Worm (Caenorhabditis elegans): ENCODE measurements around the gene tceb-3.
"Not testable (repeated sequence)": the region's sequence is repeated elsewhere in the genome, so short reads cannot be mapped to it uniquely, and the experiment has no call there.

tceb-3 gene

ce11 chrII:10915732-10916131 is 31.5 kb downstream of the tceb-3 start, which contains the start of gene F44F4.9:
Gene F44F4.9, minus strand, starts transcription at chrII:10915832.
- TF ChIP-seq unc-39 (tag; optimal IDR thresholded peaks at IDR 0.05): no peak
- no peak for TF ChIP-seq fkh-2 (tag; optimal IDR thresholded peaks at IDR 0.05)
- TF ChIP-seq nhr-43 (tag; optimal IDR thresholded peaks at IDR 0.05; ENCODE audit: poor library complexity, severe bottlenecking): no peak
- TF ChIP-seq egl-27 (tag; optimal IDR thresholded peaks at IDR 0.05): no peak
- TF ChIP-seq ceh-28 (tag; optimal IDR thresholded peaks at IDR 0.05): no peak
- TF ChIP-seq nhr-76 (tag; optimal IDR thresholded peaks at IDR 0.05): no peak
- no peak for TF ChIP-seq fkh-10 (GFP tag; optimal IDR thresholded peaks at IDR 0.05)

ce11 chrII:10914366-10914765 is 32.9 kb downstream of the tceb-3 start, which contains the start of gene F44F4.15:
Gene F44F4.15, plus strand, starts transcription at chrII:10914666.
- TF ChIP-seq nhr-23 (tag; optimal IDR thresholded peaks at IDR 0.05) (no peak), skn-1 (tag; optimal IDR thresholded peaks at IDR 0.05) (no peak), fkh-10 (GFP tag; optimal IDR thresholded peaks at IDR 0.05) (no peak), sea-2 (GFP tag; optimal IDR thresholded peaks at IDR 0.05) (no peak), eor-1 (tag; optimal IDR thresholded peaks at IDR 0.05) (no peak), nfya-1 (tag; optimal IDR thresholded peaks at IDR 0.05; ENCODE audit: insufficient read depth) (no peak), zag-1 (tag; optimal IDR thresholded peaks at IDR 0.05) (no peak), tbx-2 (tag; optimal IDR thresholded peaks at IDR 0.05) (no peak), ceh-82 (tag; optimal IDR thresholded peaks at IDR 0.05) (no peak), ceh-9 (tag; optimal IDR thresholded peaks at IDR 0.05) (no peak), elt-1 (tag; optimal IDR thresholded peaks at IDR 0.05) (no peak), aly-2 (tag; optimal IDR thresholded peaks at IDR 0.05) (no peak)

ce11 chrII:10912995-10913394 is 34.2 kb downstream of the tceb-3 start:
- no peak for TF ChIP-seq zag-1 (tag; optimal IDR thresholded peaks at IDR 0.05)
- no peak for TF ChIP-seq ceh-82 (tag; optimal IDR thresholded peaks at IDR 0.05)
- TF ChIP-seq elt-1 (tag; optimal IDR thresholded peaks at IDR 0.05): no peak
- no peak for TF ChIP-seq pqm-1 (tag; optimal IDR thresholded peaks at IDR 0.05)
- TF ChIP-seq nhr-12 (tag; optimal IDR thresholded peaks at IDR 0.05): no peak
- no peak for TF ChIP-seq ztf-11 (tag; optimal IDR thresholded peaks at IDR 0.05)
- TF ChIP-seq skn-1 (tag; optimal IDR thresholded peaks at IDR 0.05): no peak
- TF ChIP-seq nhr-28 (tag; optimal IDR thresholded peaks at IDR 0.05): no peak
- no peak for TF ChIP-seq aly-2 (tag; optimal IDR thresholded peaks at IDR 0.05)
- TF ChIP-seq ztf-4 (tag; optimal IDR thresholded peaks at IDR 0.05): no peak
- no peak for TF ChIP-seq nfya-1 (tag; optimal IDR thresholded peaks at IDR 0.05; ENCODE audit: insufficient read depth)
- no peak for TF ChIP-seq nhr-23 (tag; optimal IDR thresholded peaks at IDR 0.05)

ce11 chrII:10910219-10910618 is 37.0 kb downstream of the tceb-3 start, which contains the start of gene sra-11:
Gene sra-11, minus strand, starts transcription at chrII:10910319.
- TF ChIP-seq egl-5 (tag; optimal IDR thresholded peaks at IDR 0.05) (no peak), egl-27 (tag; optimal IDR thresholded peaks at IDR 0.05) (no peak), jun-1 (tag; optimal IDR thresholded peaks at IDR 0.05) (no peak), fos-1 (tag; optimal IDR thresholded peaks at IDR 0.05) (no peak), fkh-2 (tag; optimal IDR thresholded peaks at IDR 0.05) (no peak), ceh-28 (tag; optimal IDR thresholded peaks at IDR 0.05) (no peak), ZK546.5 (tag; optimal IDR thresholded peaks at IDR 0.05) (no peak), elt-1 (tag; optimal IDR thresholded peaks at IDR 0.05) (no peak), pha-4 (tag; optimal IDR thresholded peaks at IDR 0.05) (no peak), elt-3 (tag; optimal IDR thresholded peaks at IDR 0.05) (no peak), mdl-1 (tag; optimal IDR thresholded peaks at IDR 0.05) (no peak)

- not testable (repeated sequence) for TF ChIP-seq nhr-77, R02D3.7, unc-39 (tag; optimal IDR thresholded peaks at IDR 0.05)
These were observed 42.8 kb downstream of the tceb-3 start, which contains the start of gene sra-12 for ce11 chrII:10904379-10904778. Gene sra-12, minus strand, starts transcription at chrII:10904479.

DNA sequence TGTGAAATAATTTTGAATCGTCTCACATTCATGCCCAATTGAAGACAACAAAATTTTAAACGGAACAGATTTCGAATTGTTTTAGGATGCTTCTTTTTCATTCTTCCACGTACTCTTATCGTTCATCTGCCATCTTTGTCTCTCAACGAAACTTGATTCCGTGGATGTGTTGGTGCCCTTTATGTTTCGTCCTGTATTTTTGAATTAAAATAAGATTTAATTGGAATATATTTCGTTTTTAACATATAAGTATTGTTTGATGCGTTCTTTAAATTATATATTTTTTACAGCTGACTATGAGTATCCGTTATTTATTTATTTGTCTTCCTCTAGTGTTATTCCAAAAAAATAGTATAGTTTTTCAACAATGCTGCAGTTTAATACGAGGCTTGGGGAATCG is 45.1 kb downstream of the tceb-3 start, which contains the start of gene gly-1:
Gene gly-1 (minus strand): TSS at position 101 of the 400 bp plus-strand sequence.
- no peak for TF ChIP-seq nhr-12 (tag; optimal IDR thresholded peaks at IDR 0.05)
- TF ChIP-seq unc-39 (tag; optimal IDR thresholded peaks at IDR 0.05): no peak
- TF ChIP-seq ceh-82 (tag; optimal IDR thresholded peaks at IDR 0.05): no peak
- no peak for TF ChIP-seq nhr-77 (tag; optimal IDR thresholded peaks at IDR 0.05)
- no peak for TF ChIP-seq elt-1 (tag; optimal IDR thresholded peaks at IDR 0.05)
- no peak for TF ChIP-seq elt-2 (tag; optimal IDR thresholded peaks at IDR 0.05)
- no peak for TF ChIP-seq nhr-25 (tag; optimal IDR thresholded peaks at IDR 0.05)
- TF ChIP-seq ceh-9 (tag; optimal IDR thresholded peaks at IDR 0.05): no peak
- no peak for TF ChIP-seq ztf-11 (tag; optimal IDR thresholded peaks at IDR 0.05)
